Fruit fly (Drosophila melanogaster) whole organism, embryonic: ENCODE data around the gene Tengl1.

Experiments
- BEAF-32 ChIP-seq: fragments of 200-800 bp; sonication (Bioruptor generic); optimal IDR thresholded peaks from 3 replicates; lab custom pipeline; 2017; ENCODE audit warnings: missing biosample characterization, missing genetic modification characterization, mild to moderate bottlenecking, moderate library complexity, missing genetic modification reagents
- Blimp-1 ChIP-seq: fragments of 200-800 bp; sonication (Bioruptor generic); optimal IDR thresholded peaks from 3 replicates; lab custom pipeline; 2018; ENCODE audit warnings: missing biosample characterization, missing genetic modification characterization, mild to moderate bottlenecking, moderate library complexity, missing genetic modification reagents
- CG10267 ChIP-seq: fragments of 200-800 bp; sonication (Bioruptor generic); optimal IDR thresholded peaks from 2 replicates; lab custom pipeline; 2018; ENCODE audit warnings: missing biosample characterization, mild to moderate bottlenecking, missing genetic modification characterization, moderate library complexity
- CG10321 ChIP-seq: fragments of 200-800 bp; sonication (Bioruptor generic); IDR thresholded peaks from 2 replicates; pipeline ENCODE4 v1.3.6; 2022; ENCODE audit warnings: missing biosample characterization, missing genetic modification characterization
- CG10431 ChIP-seq: fragments of 200-800 bp; sonication (Bioruptor generic); optimal IDR thresholded peaks from 3 replicates; lab custom pipeline; 2018; ENCODE audit warnings: missing biosample characterization, mild to moderate bottlenecking, missing genetic modification characterization
- CG10654 ChIP-seq: fragments of 200-800 bp; sonication (Bioruptor generic); optimal IDR thresholded peaks from 2 replicates; lab custom pipeline; 2016; ENCODE audit warnings: missing biosample characterization, missing genetic modification characterization
- CG11504 ChIP-seq: fragments of 200-800 bp; sonication (Bioruptor generic); optimal IDR thresholded peaks from 3 replicates; lab custom pipeline; 2019; ENCODE audit warnings: missing biosample characterization, mild to moderate bottlenecking, missing genetic modification characterization, moderate library complexity
- CG13775 ChIP-seq: fragments of 200-800 bp; sonication (Bioruptor generic); optimal IDR thresholded peaks from 3 replicates; lab custom pipeline; 2017; ENCODE audit warnings: missing biosample characterization, mild to moderate bottlenecking, missing genetic modification characterization
- CG14860 ChIP-seq: fragments of 200-800 bp; sonication (Bioruptor generic); IDR thresholded peaks from 3 replicates; pipeline ENCODE4 v1.3.6; 2022; ENCODE audit warnings: missing biosample characterization, missing genetic modification characterization; ENCODE audit not compliant: partially characterized antibody
- CG15269 ChIP-seq: fragments of 200-800 bp; sonication (Bioruptor generic); optimal IDR thresholded peaks from 2 replicates; lab custom pipeline; 2018; ENCODE audit warnings: missing biosample characterization, mild to moderate bottlenecking, missing genetic modification characterization, moderate library complexity
- CG15514 ChIP-seq: fragments of 200-800 bp; sonication (Bioruptor generic); optimal IDR thresholded peaks from 3 replicates; lab custom pipeline; 2017; ENCODE audit warnings: missing biosample characterization, missing genetic modification characterization, mild to moderate bottlenecking, moderate library complexity, missing genetic modification reagents
- CG17568 ChIP-seq: fragments of 200-800 bp; sonication (Bioruptor generic); optimal IDR thresholded peaks from 2 replicates; lab custom pipeline; 2018; ENCODE audit warnings: missing biosample characterization, mild to moderate bottlenecking, missing genetic modification characterization, moderate library complexity
- CG17612 ChIP-seq: fragments of 200-800 bp; sonication (Bioruptor generic); IDR thresholded peaks from 2 replicates; pipeline ENCODE4 v1.3.6; 2022; ENCODE audit warnings: missing biosample characterization, missing genetic modification characterization
- CG30403 ChIP-seq: fragments of 200-800 bp; sonication (Bioruptor generic); optimal IDR thresholded peaks from 3 replicates; lab custom pipeline; 2016; ENCODE audit warnings: missing biosample characterization, missing genetic modification characterization
- CG31441 ChIP-seq: fragments of 200-800 bp; sonication (Bioruptor generic); IDR thresholded peaks from 2 replicates; pipeline ENCODE4 v1.3.6; 2022; ENCODE audit warnings: missing biosample characterization, missing genetic modification characterization
- CG3407 ChIP-seq: fragments of 200-800 bp; sonication (Bioruptor generic); optimal IDR thresholded peaks from 2 replicates; lab custom pipeline; 2018; ENCODE audit warnings: missing biosample characterization, mild to moderate bottlenecking, missing genetic modification characterization
- CG4424 ChIP-seq: fragments of 200-800 bp; sonication (Bioruptor generic); optimal IDR thresholded peaks from 3 replicates; lab custom pipeline; 2016; ENCODE audit warnings: missing biosample characterization, missing genetic modification characterization
- CG4854 ChIP-seq: fragments of 200-800 bp; sonication (Bioruptor generic); optimal IDR thresholded peaks from 2 replicates; lab custom pipeline; 2016; ENCODE audit warnings: missing biosample characterization, missing genetic modification characterization, inconsistent platforms
- CG6654 ChIP-seq: fragments of 200-800 bp; sonication (Bioruptor generic); optimal IDR thresholded peaks from 2 replicates; lab custom pipeline; 2017; ENCODE audit warnings: missing biosample characterization, mild to moderate bottlenecking, missing genetic modification characterization
- CG8388 ChIP-seq: fragments of 200-800 bp; sonication (Bioruptor generic); optimal IDR thresholded peaks from 2 replicates; lab custom pipeline; 2019; ENCODE audit warnings: missing biosample characterization, mild to moderate bottlenecking, missing genetic modification characterization, moderate library complexity
- CG9876 ChIP-seq: fragments of 200-800 bp; sonication (Bioruptor generic); optimal IDR thresholded peaks from 2 replicates; lab custom pipeline; 2016; ENCODE audit warnings: missing biosample characterization, missing genetic modification characterization
- D ChIP-seq, 2 experiments: fragments of 200-800 bp in 1 of 2; fragments of >200 bp in 1 of 2; sonication (Bioruptor generic) in 1 of 2; optimal IDR thresholded peaks; 2 replicates in 1 of 2; 3 replicates in 1 of 2; lab custom pipeline; 2017; ENCODE audit warnings: mild to moderate bottlenecking in 1 of 2, missing biosample characterization in 1 of 2, missing genetic modification characterization in 1 of 2, missing genetic modification reagents in 1 of 2
- D19B ChIP-seq: fragments of 200-800 bp; sonication (Bioruptor generic); optimal IDR thresholded peaks from 2 replicates; lab custom pipeline; 2017; ENCODE audit warnings: missing biosample characterization, mild to moderate bottlenecking, missing genetic modification characterization
- Dad ChIP-seq: fragments of 200-800 bp; sonication (Bioruptor generic); optimal IDR thresholded peaks from 3 replicates; lab custom pipeline; 2016; ENCODE audit warnings: missing biosample characterization, missing genetic modification characterization
- Dbx ChIP-seq: fragments of 200-800 bp; sonication (Bioruptor generic); IDR thresholded peaks from 3 replicates; pipeline ENCODE4 v1.3.6; 2022; ENCODE audit warnings: missing biosample characterization, missing genetic modification characterization
- Ets65A ChIP-seq: fragments of 200-800 bp; sonication (Bioruptor generic); peaks from one replicate; lab custom pipeline; 2016; ENCODE audit warnings: missing biosample characterization, missing genetic modification characterization
- Fer2 ChIP-seq: fragments of 200-800 bp; sonication (Bioruptor generic); optimal IDR thresholded peaks from 2 replicates; lab custom pipeline; 2018; ENCODE audit warnings: missing biosample characterization, mild to moderate bottlenecking, missing genetic modification characterization, moderate library complexity
- Hmr ChIP-seq: fragments of 200-800 bp; sonication (Bioruptor generic); optimal IDR thresholded peaks from 3 replicates; lab custom pipeline; 2017; ENCODE audit warnings: mild to moderate bottlenecking, missing biosample characterization, missing genetic modification reagents, missing genetic modification characterization
- Lhr ChIP-seq: fragments of 200-800 bp; sonication (Bioruptor generic); optimal IDR thresholded peaks from 3 replicates; lab custom pipeline; 2017; ENCODE audit warnings: mild to moderate bottlenecking, missing biosample characterization, missing genetic modification reagents, missing genetic modification characterization
- Myb ChIP-seq: fragments of 200-800 bp; sonication (Bioruptor generic); optimal IDR thresholded peaks from 2 replicates; lab custom pipeline; 2016; ENCODE audit warnings: missing biosample characterization, missing genetic modification characterization
- Nf-YA ChIP-seq: fragments of 200-800 bp; sonication (Bioruptor generic); IDR thresholded peaks from 2 replicates; pipeline ENCODE4 v1.3.6; 2022; ENCODE audit warnings: missing biosample characterization, missing genetic modification characterization
- Oli ChIP-seq: fragments of 200-800 bp; sonication (Bioruptor generic); optimal IDR thresholded peaks from 2 replicates; lab custom pipeline; 2018; ENCODE audit warnings: missing biosample characterization, mild to moderate bottlenecking, missing genetic modification characterization, moderate library complexity
- Pdp1 ChIP-seq, 2 experiments: fragments of 200-800 bp; sonication (Bioruptor generic); optimal IDR thresholded peaks; 3 replicates each; lab custom pipeline; 2016; ENCODE audit warnings: missing biosample characterization in 2 of 2, missing genetic modification characterization in 2 of 2, mild to moderate bottlenecking in 1 of 2, moderate library complexity in 1 of 2
- Ptx1 ChIP-seq: fragments of 200-800 bp; sonication (Bioruptor generic); IDR thresholded peaks from 2 replicates; pipeline ENCODE4 v1.3.6; 2022; ENCODE audit warnings: missing biosample characterization, missing genetic modification characterization
- TFAM ChIP-seq: fragments of 200-800 bp; sonication (Bioruptor generic); optimal IDR thresholded peaks from 2 replicates; lab custom pipeline; 2017; ENCODE audit warnings: missing biosample characterization, missing genetic modification characterization, inconsistent platforms
- Xbp1 ChIP-seq: fragments of 200-800 bp; sonication (Bioruptor generic); optimal IDR thresholded peaks from 3 replicates; lab custom pipeline; 2016; ENCODE audit warnings: missing biosample characterization, mild to moderate bottlenecking, missing genetic modification characterization
- ash1 ChIP-seq: fragments of 200-800 bp; sonication (Bioruptor generic); optimal IDR thresholded peaks from 2 replicates; lab custom pipeline; 2018; ENCODE audit warnings: missing biosample characterization, mild to moderate bottlenecking, missing genetic modification characterization
- dimm ChIP-seq: fragments of 200-800 bp; sonication (Bioruptor generic); IDR thresholded peaks from 2 replicates; pipeline ENCODE4 v1.3.6; 2022; ENCODE audit warnings: missing biosample characterization, missing genetic modification characterization
- esg ChIP-seq: fragments of 200-800 bp; sonication (Bioruptor generic); conservative IDR thresholded peaks from 2 replicates; pipeline ENCODE4 v1.3.6; 2022; ENCODE audit warnings: missing biosample characterization, missing genetic modification characterization
- eve ChIP-seq, 2 experiments: fragments of >200 bp; optimal IDR thresholded peaks; 2 replicates each; lab custom pipeline; 2017; ENCODE audit warnings: missing biosample characterization in 2 of 2, missing genetic modification characterization in 2 of 2
- fu2 ChIP-seq: fragments of 200-800 bp; sonication (Bioruptor generic); optimal IDR thresholded peaks from 2 replicates; lab custom pipeline; 2016; ENCODE audit warnings: missing biosample characterization, missing genetic modification characterization
- onecut ChIP-seq: fragments of 200-800 bp; sonication (Bioruptor generic); IDR thresholded peaks from 2 replicates; pipeline ENCODE4 v1.3.6; 2022; ENCODE audit warnings: missing biosample characterization, missing genetic modification characterization
- pzg ChIP-seq: fragments of 200-800 bp; sonication (Bioruptor generic); optimal IDR thresholded peaks from 3 replicates; lab custom pipeline; 2018; ENCODE audit warnings: missing biosample characterization, mild to moderate bottlenecking, missing genetic modification characterization, moderate library complexity
- run ChIP-seq: fragments of 200-800 bp; sonication (Bioruptor generic); optimal IDR thresholded peaks from 3 replicates; lab custom pipeline; 2018; ENCODE audit warnings: missing biosample characterization, mild to moderate bottlenecking, missing genetic modification characterization
- sc ChIP-seq, 3 experiments: fragments of >200 bp in 2 of 3; fragments of 200-800 bp in 1 of 3; sonication (Bioruptor generic) in 1 of 3; optimal IDR thresholded peaks; 2 replicates in 2 of 3; 3 replicates in 1 of 3; lab custom pipeline; 2017; ENCODE audit warnings: mild to moderate bottlenecking in 1 of 3, missing biosample characterization in 1 of 3, missing genetic modification characterization in 1 of 3, missing genetic modification reagents in 1 of 3
- sd ChIP-seq: fragments of 200-800 bp; sonication (Bioruptor generic); optimal IDR thresholded peaks from 3 replicates; lab custom pipeline; 2018; ENCODE audit warnings: missing biosample characterization, mild to moderate bottlenecking, missing genetic modification characterization, moderate library complexity
- sisA ChIP-seq: fragments of 200-800 bp; sonication (Bioruptor generic); IDR thresholded peaks from 2 replicates; pipeline ENCODE4 v1.3.6; 2022; ENCODE audit warnings: missing biosample characterization, missing genetic modification characterization
- sug ChIP-seq: fragments of 200-800 bp; optimal IDR thresholded peaks from 2 replicates; lab custom pipeline; 2019; ENCODE audit warnings: missing biosample characterization, mild to moderate bottlenecking, missing genetic modification characterization, moderate library complexity
- z ChIP-seq: fragments of 200-800 bp; sonication (Bioruptor generic); IDR thresholded peaks from 3 replicates; pipeline ENCODE4 v1.3.6; 2022; ENCODE audit warnings: missing biosample characterization, missing genetic modification characterization

The Tengl1 gene

dm6 chr2L:2197475-2198118, 42.8 kb downstream of the Tengl1 start, which contains the start of gene COX7AL2 (continued):
- peak; percentile 20 for TF ChIP-seq run (tag; lab: Kevin White, UChicago)
- TF ChIP-seq Dbx: no peak
- TF ChIP-seq Myb (GFP tag; lab: Kevin White, UChicago): no peak
- TF ChIP-seq CG6654 (GFP tag; lab: Kevin White, UChicago): no peak
- no peak for TF ChIP-seq sd
- no peak for TF ChIP-seq CG31441 (GFP tag; lab: Robert Waterston, UW)
- TF ChIP-seq Oli: no peak
- TF ChIP-seq Lhr (GFP tag; lab: Kevin White, UChicago): no peak
- no peak for TF ChIP-seq Ets65A
- TF ChIP-seq CG10267: no peak
- TF ChIP-seq Dad (GFP tag; lab: Kevin White, UChicago): no peak
- no peak for TF ChIP-seq sc (optimal IDR thresholded peaks at IDR 0.05; lab: Kevin White, UChicago)
- TF ChIP-seq sc (GFP tag; optimal IDR thresholded peaks at IDR 0.05; lab: Kevin White, UChicago): peak; percentile 19
- TF ChIP-seq esg (GFP tag; lab: Robert Waterston, UW): no peak
- TF ChIP-seq Xbp1 (GFP tag; lab: Kevin White, UChicago): no peak
- no peak for TF ChIP-seq Ptx1 (GFP tag; lab: Robert Waterston, UW)
- no peak for TF ChIP-seq CG10654 (GFP tag; lab: Kevin White, UChicago)
- TF ChIP-seq onecut (GFP tag; lab: Robert Waterston, UW): no peak
- TF ChIP-seq Hmr (GFP tag; lab: Kevin White, UChicago): no peak
- TF ChIP-seq CG30403 (GFP tag; lab: Kevin White, UChicago): peak; percentile 39
- no peak for TF ChIP-seq CG4854
- TF ChIP-seq CG14860 (GFP tag; lab: Robert Waterston, UW): no peak
- TF ChIP-seq eve (GFP tag; optimal IDR thresholded peaks at IDR 0.05; lab: Kevin White, UChicago): no peak
- TF ChIP-seq CG3407: no peak
- TF ChIP-seq BEAF-32 (GFP tag; lab: Kevin White, UChicago): peak; percentile 59
- no peak for TF ChIP-seq CG9876 (GFP tag; lab: Kevin White, UChicago)
- no peak for TF ChIP-seq sug (tag; lab: Kevin White, UChicago)
- TF ChIP-seq CG10431 (GFP tag; lab: Kevin White, UChicago): peak; percentile 35
- TF ChIP-seq CG10321 (GFP tag; lab: Robert Waterston, UW): no peak
- no peak for TF ChIP-seq Blimp-1
- no peak for TF ChIP-seq Nf-YA
- peak; percentile 37 for TF ChIP-seq CG4424 (GFP tag; lab: Kevin White, UChicago)
- no peak for TF ChIP-seq D19B (GFP tag; lab: Kevin White, UChicago)
- no peak for TF ChIP-seq TFAM
- no peak for TF ChIP-seq z (GFP tag; lab: Robert Waterston, UW)
- no peak for TF ChIP-seq pzg (GFP tag; lab: Kevin White, UChicago)
- TF ChIP-seq fu2: no peak
- TF ChIP-seq dimm (GFP tag; lab: Robert Waterston, UW): no peak
- TF ChIP-seq ash1 (GFP tag; lab: Kevin White, UChicago): no peak
- TF ChIP-seq CG17612: no peak
- TF ChIP-seq sisA (GFP tag; lab: Robert Waterston, UW): no peak
- TF ChIP-seq CG17568: no peak
- TF ChIP-seq CG8388 (GFP tag; lab: Kevin White, UChicago): no peak
- TF ChIP-seq CG15269 (tag; lab: Kevin White, UChicago): no peak
- peak; percentile 26 for TF ChIP-seq CG11504 (tag; lab: Kevin White, UChicago)
- TF ChIP-seq D (optimal IDR thresholded peaks at IDR 0.05; lab: Kevin White, UChicago): no peak
- TF ChIP-seq D (GFP tag; optimal IDR thresholded peaks at IDR 0.05; lab: Kevin White, UChicago): no peak
- no peak for TF ChIP-seq Pdp1 (GFP tag; optimal IDR thresholded peaks at IDR 0.05; lab: Kevin White, UChicago)
- TF ChIP-seq Fer2: no peak
- peak; percentile 24 for TF ChIP-seq CG13775
- TF ChIP-seq CG15514 (GFP tag; lab: Kevin White, UChicago): peak; percentile 19
